Fruit fly (Drosophila melanogaster): Measurements from ENCODE around the gene Mco3.
A peak's percentile ranks its signal among the peaks of the same experiment; 100 is the strongest.

Gene Mco3

dm6 chr3R:25855594-25856305 is 41.5 kb upstream of the Mco3 start, which contains the start of gene CG5890 (continued):
- TF ChIP-seq HLH3B (GFP tag; IDR thresholded peaks at IDR 0.05) (no peak), CG13296 (GFP tag; optimal IDR thresholded peaks at IDR 0.05) (peak; percentile 58), Lhr (GFP tag; optimal IDR thresholded peaks at IDR 0.05) (no peak), Hr51 (GFP tag; optimal IDR thresholded peaks at IDR 0.05) (peak in 1 of 2 experiments; percentile 44), dysf (GFP tag; IDR thresholded peaks at IDR 0.05) (0 out of 3 replicates have a peak, but pooled peaks have one; percentile 18)

- TF ChIP-seq Hmr (GFP tag; optimal IDR thresholded peaks at IDR 0.05) = peak; percentile 75
- TF ChIP-seq Meics (GFP tag; optimal IDR thresholded peaks at IDR 0.05) = peak; percentile 51
- peak; percentile 56 for TF ChIP-seq CG18599 (GFP tag; optimal IDR thresholded peaks at IDR 0.05)
- TF ChIP-seq Atf6 (GFP tag; IDR thresholded peaks at IDR 0.05) = peak; percentile 60; the same call in 1 of the 2 replicates
- no peak for TF ChIP-seq CG8388 (GFP tag; optimal IDR thresholded peaks at IDR 0.05)
- TF ChIP-seq CG13296 (GFP tag; optimal IDR thresholded peaks at IDR 0.05) = peak; percentile 32
- no peak for TF ChIP-seq bsh (GFP tag; optimal IDR thresholded peaks at IDR 0.05)
- peak; percentile 2 for TF ChIP-seq pho (GFP tag; optimal IDR thresholded peaks at IDR 0.05)
- peak; percentile 67 for TF ChIP-seq CG15514 (GFP tag; optimal IDR thresholded peaks at IDR 0.05)
- TF ChIP-seq CG6765 (GFP tag; optimal IDR thresholded peaks at IDR 0.05) = peak; percentile 51
- peak; percentile 68 for TF ChIP-seq lab (GFP tag; optimal IDR thresholded peaks at IDR 0.05)
- peak; percentile 23 for TF ChIP-seq Fer2 (tag; optimal IDR thresholded peaks at IDR 0.05)
- peak; percentile 28 for TF ChIP-seq BtbVII (GFP tag; optimal IDR thresholded peaks at IDR 0.05)
- TF ChIP-seq CG2120 (GFP tag; optimal IDR thresholded peaks at IDR 0.05) = peak; percentile 31
- no peak for TF ChIP-seq Taf1 (GFP tag; IDR thresholded peaks at IDR 0.05)
- no peak for TF ChIP-seq unc-4 (GFP tag; IDR thresholded peaks at IDR 0.05; ENCODE audit: partially characterized antibody)
- TF ChIP-seq fd3F (GFP tag; optimal IDR thresholded peaks at IDR 0.05) = peak; percentile 37
- peak; percentile 10 for TF ChIP-seq CG6813 (GFP tag; optimal IDR thresholded peaks at IDR 0.05)
- no peak for TF ChIP-seq Ssrp (tag; optimal IDR thresholded peaks at IDR 0.05)
- TF ChIP-seq CG3281 (GFP tag; optimal IDR thresholded peaks at IDR 0.05) = peak; percentile 51
- TF ChIP-seq Dfd (GFP tag; optimal IDR thresholded peaks at IDR 0.05) = no peak
- peak; percentile 16 for TF ChIP-seq schlank (tag; optimal IDR thresholded peaks at IDR 0.05)
Measured at dm6 chr3R:25870389-25870788, 26.9 kb upstream of the Mco3 start.

dm6 chr3R:25876639-25877038 is 20.6 kb upstream of the Mco3 start:
- TF ChIP-seq CTCF (GFP tag; optimal IDR thresholded peaks at IDR 0.05) (peak; percentile 86), sob (GFP tag; IDR thresholded peaks at IDR 0.05) (no peak), Chrac-16 (GFP tag; optimal IDR thresholded peaks at IDR 0.05) (no peak), pros (GFP tag; optimal IDR thresholded peaks at IDR 0.05) (no peak), Meics (GFP tag; optimal IDR thresholded peaks at IDR 0.05) (no peak), sens (GFP tag) (peak; percentile 14)

- TF ChIP-seq dmrt99B (tag; optimal IDR thresholded peaks at IDR 0.05) (no peak), CG2678 (tag; optimal IDR thresholded peaks at IDR 0.05) (no peak), mirr (GFP tag; optimal IDR thresholded peaks at IDR 0.05) (no peak), nerfin-2 (GFP tag; IDR thresholded peaks at IDR 0.05; ENCODE audit: partially characterized antibody) (no peak), CG30431 (GFP tag; optimal IDR thresholded peaks at IDR 0.05) (no peak), CG2202 (tag; optimal IDR thresholded peaks at IDR 0.05) (no peak), NC2β (GFP tag; optimal IDR thresholded peaks at IDR 0.05) (no peak)
Measured at dm6 chr3R:25877064-25877463, 20.2 kb upstream of the Mco3 start.

Measured in whole organism, embryonic.